Worm (Caenorhabditis elegans) whole organism, L3 larva: ENCODE data around the gene trpp-3.

Source experiments
- aly-2 ChIP-seq: fragments of 150-350 bp; optimal IDR thresholded peaks from 2 replicates; lab custom pipeline; 2014; ENCODE audit warnings: missing biosample characterization, missing genetic modification characterization
- ceh-28 ChIP-seq: fragments of 150-350 bp; optimal IDR thresholded peaks from 2 replicates; lab custom pipeline; 2014; ENCODE audit warnings: missing biosample characterization, missing genetic modification reagents, missing genetic modification characterization
- ceh-9 ChIP-seq: sonication (generic microtip); optimal IDR thresholded peaks from 2 replicates; lab custom pipeline; 2018; ENCODE audit warnings: missing biosample characterization, missing genetic modification characterization
- eor-1 ChIP-seq, 2 experiments: fragments of 150-350 bp; optimal IDR thresholded peaks; 2 replicates each; lab custom pipeline; 2014 to 2018; ENCODE audit warnings: missing biosample characterization in 2 of 2, missing genetic modification characterization in 2 of 2
- fkh-2 ChIP-seq: fragments of 150-350 bp; optimal IDR thresholded peaks from 2 replicates; lab custom pipeline; 2014; ENCODE audit warnings: missing biosample characterization, missing genetic modification reagents, missing genetic modification characterization
- jun-1 ChIP-seq: fragments of 150-350 bp; optimal IDR thresholded peaks from 2 replicates; lab custom pipeline; 2014; ENCODE audit warnings: missing biosample characterization, missing genetic modification reagents, missing genetic modification characterization
- lsy-12 ChIP-seq: sonication (generic microtip); optimal IDR thresholded peaks from 2 replicates; lab custom pipeline; 2016; ENCODE audit warnings: mild to moderate bottlenecking, missing genetic modification characterization, missing compliant biosample characterization
- mdl-1 ChIP-seq: fragments of 150-350 bp; optimal IDR thresholded peaks from 2 replicates; lab custom pipeline; 2014; ENCODE audit warnings: missing biosample characterization, missing genetic modification characterization
- nhr-237 ChIP-seq: fragments of 150-350 bp; optimal IDR thresholded peaks from 2 replicates; lab custom pipeline; 2014; ENCODE audit warnings: missing biosample characterization, missing genetic modification characterization
- pha-4 ChIP-seq: fragments of 150-350 bp; optimal IDR thresholded peaks from 2 replicates; lab custom pipeline; 2014; ENCODE audit warnings: missing biosample characterization, missing genetic modification reagents, missing genetic modification characterization
- skn-1 ChIP-seq: fragments of 150-350 bp; optimal IDR thresholded peaks from 2 replicates; lab custom pipeline; 2014; ENCODE audit warnings: missing biosample characterization, missing genetic modification characterization
- snpc-4 ChIP-seq: fragments of 150-350 bp; optimal IDR thresholded peaks from 2 replicates; lab custom pipeline; 2014; ENCODE audit warnings: missing biosample characterization, missing genetic modification characterization
- unc-39 ChIP-seq: sonication (generic microtip); optimal IDR thresholded peaks from 4 replicates; lab custom pipeline; 2017; ENCODE audit warnings: missing biosample characterization, missing genetic modification characterization
- unc-62 ChIP-seq: fragments of 150-350 bp; sonication (generic microtip); optimal IDR thresholded peaks from 4 replicates; lab custom pipeline; 2014; ENCODE audit warnings: missing biosample characterization, missing genetic modification reagents, missing genetic modification characterization

- TF ChIP-seq lsy-12 (no peak), skn-1 (tag; lab: Kevin White, UChicago) (no peak), pha-4 (tag; lab: Kevin White, UChicago) (no peak), aly-2 (tag; lab: Kevin White, UChicago) (no peak), fkh-2 (no peak), ceh-9 (tag; lab: Kevin White, UChicago) (no peak), eor-1 (tag; optimal IDR thresholded peaks at IDR 0.05; lab: Kevin White, UChicago) (no peak), jun-1 (tag; lab: Kevin White, UChicago) (no peak), nhr-237 (tag; lab: Kevin White, UChicago) (no peak), unc-39 (no peak), snpc-4 (tag; lab: Kevin White, UChicago) (no peak), unc-62 (GFP tag; lab: Kevin White, UChicago) (no peak), ceh-28 (no peak), mdl-1 (tag; lab: Kevin White, UChicago) (no peak)
Observed at ce11 chrIII:9544820-9545219, 19.5 kb downstream of the trpp-3 start, which contains the start of gene ZK1098.12.
